Fruit fly (Drosophila melanogaster) whole organism, prepupa: ENCODE measurements around the gene CG46059.

Experiments used
- Blimp-1 ChIP-seq: fragments of 200-800 bp; sonication (Bioruptor generic); optimal IDR thresholded peaks from 3 replicates; lab custom pipeline; 2017; ENCODE audit warnings: missing biosample characterization, missing genetic modification characterization, mild to moderate bottlenecking, moderate library complexity, missing genetic modification reagents
- CG10631 ChIP-seq: fragments of 200-800 bp; sonication (Bioruptor generic); optimal IDR thresholded peaks from 2 replicates; lab custom pipeline; 2016; ENCODE audit warnings: missing biosample characterization, missing genetic modification characterization
- CG10669 ChIP-seq: fragments of 200-800 bp; sonication (Bioruptor generic); optimal IDR thresholded peaks from 3 replicates; lab custom pipeline; 2018; ENCODE audit warnings: missing biosample characterization, mild to moderate bottlenecking, missing genetic modification characterization, moderate library complexity
- CG11294 ChIP-seq: fragments of 200-800 bp; sonication (Bioruptor generic); IDR thresholded peaks from 2 replicates; pipeline ENCODE4 v1.3.6; 2022; ENCODE audit warnings: missing biosample characterization, missing genetic modification characterization
- CG1621 ChIP-seq: fragments of 200-800 bp; sonication (Bioruptor generic); optimal IDR thresholded peaks from 3 replicates; lab custom pipeline; 2018; ENCODE audit warnings: missing biosample characterization, mild to moderate bottlenecking, missing genetic modification characterization
- CG16779 ChIP-seq: fragments of 200-800 bp; sonication (Bioruptor generic); optimal IDR thresholded peaks from 3 replicates; lab custom pipeline; 2017; ENCODE audit warnings: missing biosample characterization, mild to moderate bottlenecking, missing genetic modification characterization
- CG3032 ChIP-seq: fragments of 200-800 bp; optimal IDR thresholded peaks from 2 replicates; lab custom pipeline; 2019; ENCODE audit warnings: missing biosample characterization, mild to moderate bottlenecking, missing genetic modification characterization, moderate library complexity
- CG31627 ChIP-seq: fragments of 200-800 bp; sonication (Bioruptor generic); optimal IDR thresholded peaks from 3 replicates; lab custom pipeline; 2016; ENCODE audit warnings: missing biosample characterization, missing genetic modification characterization
- CG3919 ChIP-seq: fragments of 200-800 bp; sonication (Bioruptor generic); optimal IDR thresholded peaks from 3 replicates; lab custom pipeline; 2016; ENCODE audit warnings: missing biosample characterization, missing genetic modification characterization
- CG4318 ChIP-seq: fragments of 200-800 bp; sonication (Bioruptor generic); optimal IDR thresholded peaks from 3 replicates; lab custom pipeline; 2017; ENCODE audit warnings: missing biosample characterization, mild to moderate bottlenecking, missing genetic modification characterization
- CG6163 ChIP-seq: fragments of 200-800 bp; sonication (Bioruptor generic); IDR thresholded peaks from 3 replicates; pipeline ENCODE4 v1.3.6; 2022; ENCODE audit warnings: missing biosample characterization, missing genetic modification characterization
- CG6276 ChIP-seq: fragments of 200-800 bp; sonication (Bioruptor generic); optimal IDR thresholded peaks from 2 replicates; lab custom pipeline; 2017; ENCODE audit warnings: missing biosample characterization, mild to moderate bottlenecking, missing genetic modification characterization
- CG6792 ChIP-seq: fragments of 200-800 bp; sonication (Bioruptor generic); optimal IDR thresholded peaks from 3 replicates; lab custom pipeline; 2016; ENCODE audit warnings: missing biosample characterization, missing genetic modification characterization
- CG6854 ChIP-seq: fragments of 200-800 bp; sonication (Bioruptor generic); optimal IDR thresholded peaks from 2 replicates; lab custom pipeline; 2017; ENCODE audit warnings: missing biosample characterization, mild to moderate bottlenecking, missing genetic modification characterization
- CG8119 ChIP-seq: fragments of 200-800 bp; sonication (Bioruptor generic); IDR thresholded peaks from 3 replicates; pipeline ENCODE4 v1.3.6; 2022; ENCODE audit warnings: missing biosample characterization, missing genetic modification characterization
- CG8319 ChIP-seq: fragments of 200-800 bp; sonication (Bioruptor generic); optimal IDR thresholded peaks from 3 replicates; lab custom pipeline; 2016; ENCODE audit warnings: missing biosample characterization, missing genetic modification characterization
- CG8632 ChIP-seq: fragments of 200-800 bp; sonication (Bioruptor generic); optimal IDR thresholded peaks from 3 replicates; lab custom pipeline; 2016; ENCODE audit warnings: missing biosample characterization, missing genetic modification characterization
- Eip75B ChIP-seq: fragments of 200-800 bp; sonication (Bioruptor generic); optimal IDR thresholded peaks from 3 replicates; lab custom pipeline; 2016; ENCODE audit warnings: missing biosample characterization, missing genetic modification characterization
- Eip93F ChIP-seq: fragments of 200-800 bp; sonication (Bioruptor generic); optimal IDR thresholded peaks from 2 replicates; lab custom pipeline; 2016; ENCODE audit warnings: missing biosample characterization, mild to moderate bottlenecking, missing genetic modification characterization
- Ets21C ChIP-seq: fragments of 200-800 bp; sonication (Bioruptor generic); optimal IDR thresholded peaks from 3 replicates; lab custom pipeline; 2016; ENCODE audit warnings: missing biosample characterization, missing genetic modification characterization
- Ets96B ChIP-seq: fragments of 200-800 bp; optimal IDR thresholded peaks from 2 replicates; lab custom pipeline; 2019; ENCODE audit warnings: missing biosample characterization, mild to moderate bottlenecking, missing genetic modification characterization, moderate library complexity
- Gug ChIP-seq: fragments of 200-800 bp; sonication (Bioruptor generic); IDR thresholded peaks from 2 replicates; pipeline ENCODE4 v1.3.6; 2022; ENCODE audit warnings: missing biosample characterization, missing genetic modification characterization
- Hr38 ChIP-seq: sonication (Bioruptor generic); optimal IDR thresholded peaks from 2 replicates; lab custom pipeline; 2016; ENCODE audit warnings: missing biosample characterization, missing genetic modification characterization
- Hr39 ChIP-seq: fragments of 200-800 bp; sonication (Bioruptor generic); optimal IDR thresholded peaks from 2 replicates; lab custom pipeline; 2016; ENCODE audit warnings: missing biosample characterization, missing genetic modification characterization
- Met ChIP-seq: fragments of 200-800 bp; sonication (Bioruptor generic); optimal IDR thresholded peaks from 3 replicates; lab custom pipeline; 2016; ENCODE audit warnings: missing biosample characterization, missing genetic modification characterization
- OdsH ChIP-seq: fragments of 200-800 bp; sonication (Bioruptor generic); optimal IDR thresholded peaks from 3 replicates; lab custom pipeline; 2016; ENCODE audit warnings: missing biosample characterization, missing genetic modification characterization
- Smox ChIP-seq: fragments of 200-800 bp; sonication (Bioruptor generic); optimal IDR thresholded peaks from 3 replicates; lab custom pipeline; 2016; ENCODE audit warnings: missing biosample characterization, missing genetic modification characterization
- Sox102F ChIP-seq: fragments of 200-800 bp; sonication (Bioruptor generic); optimal IDR thresholded peaks from 2 replicates; lab custom pipeline; 2016; ENCODE audit warnings: missing biosample characterization, mild to moderate bottlenecking, missing genetic modification characterization
- Sox14 ChIP-seq: fragments of 200-800 bp; sonication (Bioruptor generic); optimal IDR thresholded peaks from 3 replicates; lab custom pipeline; 2016; ENCODE audit warnings: missing biosample characterization, missing genetic modification characterization
- Sox15 ChIP-seq: fragments of 200-800 bp; sonication (Bioruptor generic); optimal IDR thresholded peaks from 3 replicates; lab custom pipeline; 2016; ENCODE audit warnings: missing biosample characterization, missing genetic modification characterization
- acj6 ChIP-seq: fragments of 200-800 bp; sonication (Bioruptor generic); optimal IDR thresholded peaks from 3 replicates; lab custom pipeline; 2016; ENCODE audit warnings: missing biosample characterization, missing genetic modification characterization
- dac ChIP-seq: fragments of 200-800 bp; sonication (Bioruptor generic); optimal IDR thresholded peaks from 2 replicates; lab custom pipeline; 2017; ENCODE audit warnings: missing biosample characterization, mild to moderate bottlenecking, missing genetic modification characterization
- dsx ChIP-seq: fragments of 200-800 bp; optimal IDR thresholded peaks from 3 replicates; lab custom pipeline; 2019; ENCODE audit warnings: missing biosample characterization, mild to moderate bottlenecking, missing genetic modification characterization, moderate library complexity; ENCODE audit not compliant: poor library complexity, severe bottlenecking
- eg ChIP-seq: fragments of 200-800 bp; sonication (Bioruptor generic); IDR thresholded peaks from 3 replicates; pipeline ENCODE4 v1.3.6; 2022; ENCODE audit warnings: missing biosample characterization, missing genetic modification characterization
- esn ChIP-seq: fragments of 200-800 bp; sonication (Bioruptor generic); optimal IDR thresholded peaks from 2 replicates; lab custom pipeline; 2016; ENCODE audit warnings: missing biosample characterization, mild to moderate bottlenecking, missing genetic modification characterization, moderate library complexity
- fd59A ChIP-seq: fragments of 200-800 bp; sonication (Bioruptor generic); optimal IDR thresholded peaks from 2 replicates; lab custom pipeline; 2017; ENCODE audit warnings: missing biosample characterization, mild to moderate bottlenecking, missing genetic modification characterization, missing genetic modification reagents
- fd85E ChIP-seq: fragments of 200-800 bp; sonication (Bioruptor generic); optimal IDR thresholded peaks from 3 replicates; lab custom pipeline; 2016; ENCODE audit warnings: missing biosample characterization, missing genetic modification characterization
- fkh ChIP-seq: fragments of 200-800 bp; sonication (Bioruptor generic); optimal IDR thresholded peaks from 3 replicates; lab custom pipeline; 2017; ENCODE audit warnings: missing biosample characterization, mild to moderate bottlenecking, missing genetic modification characterization, moderate library complexity
- lz ChIP-seq: fragments of 200-800 bp; sonication (Bioruptor generic); optimal IDR thresholded peaks from 3 replicates; lab custom pipeline; 2016; ENCODE audit warnings: missing biosample characterization, missing genetic modification characterization
- net ChIP-seq: fragments of 200-800 bp; sonication (Bioruptor generic); optimal IDR thresholded peaks from 3 replicates; lab custom pipeline; 2016; ENCODE audit warnings: missing biosample characterization, missing genetic modification characterization
- pdm3 ChIP-seq: fragments of 200-800 bp; sonication (Bioruptor generic); optimal IDR thresholded peaks from 3 replicates; lab custom pipeline; 2016; ENCODE audit warnings: missing biosample characterization, missing genetic modification characterization
- salr ChIP-seq, 2 experiments: fragments of 200-800 bp; sonication (Bioruptor generic); optimal IDR thresholded peaks; 3 replicates each; lab custom pipeline; 2016 to 2018; ENCODE audit warnings: missing biosample characterization in 2 of 2, missing genetic modification characterization in 2 of 2, mild to moderate bottlenecking in 1 of 2
- spab ChIP-seq: fragments of 200-800 bp; sonication (Bioruptor generic); optimal IDR thresholded peaks from 2 replicates; lab custom pipeline; 2017; ENCODE audit warnings: missing biosample characterization, mild to moderate bottlenecking, missing genetic modification characterization, missing genetic modification reagents
- ss ChIP-seq, 2 experiments: fragments of 200-800 bp; sonication (Bioruptor generic); optimal IDR thresholded peaks; 2 replicates in 1 of 2; 3 replicates in 1 of 2; lab custom pipeline; 2017 to 2018; ENCODE audit warnings: mild to moderate bottlenecking in 2 of 2, missing biosample characterization in 2 of 2, missing genetic modification characterization in 2 of 2, moderate library complexity in 1 of 2
- svp ChIP-seq: fragments of 200-800 bp; sonication (Bioruptor generic); peaks from one replicate; lab custom pipeline; 2016; ENCODE audit warnings: missing biosample characterization, missing genetic modification characterization
- topi ChIP-seq: fragments of 200-800 bp; sonication (Bioruptor generic); optimal IDR thresholded peaks from 3 replicates; lab custom pipeline; 2016; ENCODE audit warnings: missing biosample characterization, missing genetic modification characterization
- vri ChIP-seq: fragments of 200-800 bp; sonication (Bioruptor generic); optimal IDR thresholded peaks from 3 replicates; lab custom pipeline; 2016; ENCODE audit warnings: missing biosample characterization, mild to moderate bottlenecking, missing genetic modification characterization

The CG46059 gene

DNA sequence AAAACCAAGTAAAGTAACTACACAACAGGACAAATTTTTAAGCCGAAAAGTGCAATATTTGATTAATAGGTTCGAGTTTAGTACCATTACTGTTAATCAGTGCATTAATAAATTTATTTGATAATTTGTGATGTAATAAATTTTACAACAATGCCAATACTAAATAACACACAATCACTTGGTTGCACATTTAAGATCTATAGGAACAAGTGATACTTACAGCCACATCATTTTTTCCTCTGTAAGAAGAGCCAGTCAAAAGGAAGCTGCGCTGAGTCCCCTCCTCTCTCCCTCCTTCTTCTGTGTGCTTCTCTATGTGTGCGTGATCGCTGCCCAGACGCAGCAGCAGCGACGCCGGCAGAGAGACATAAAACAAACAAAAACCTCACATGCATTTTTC lies 46.9 kb downstream of the CG46059 start (continued):
- TF ChIP-seq svp (GFP tag; lab: Kevin White, UChicago), result peak; percentile 97
- peak; percentile 93 for TF ChIP-seq Hr39 (GFP tag; lab: Kevin White, UChicago)
- peak; percentile 97 for TF ChIP-seq Ets96B (tag; lab: Kevin White, UChicago)
- peak; percentile 93 for TF ChIP-seq CG6792
- peak; percentile 67 for TF ChIP-seq Blimp-1 (GFP tag; lab: Kevin White, UChicago)
- peak; percentile 89 for TF ChIP-seq Ets21C (GFP tag; lab: Kevin White, UChicago)
- TF ChIP-seq dac (GFP tag; lab: Kevin White, UChicago), result peak; percentile 51
- peak; percentile 49; the same call in 2 of the 3 replicates for TF ChIP-seq eg (GFP tag; lab: Robert Waterston, UW)

DNA sequence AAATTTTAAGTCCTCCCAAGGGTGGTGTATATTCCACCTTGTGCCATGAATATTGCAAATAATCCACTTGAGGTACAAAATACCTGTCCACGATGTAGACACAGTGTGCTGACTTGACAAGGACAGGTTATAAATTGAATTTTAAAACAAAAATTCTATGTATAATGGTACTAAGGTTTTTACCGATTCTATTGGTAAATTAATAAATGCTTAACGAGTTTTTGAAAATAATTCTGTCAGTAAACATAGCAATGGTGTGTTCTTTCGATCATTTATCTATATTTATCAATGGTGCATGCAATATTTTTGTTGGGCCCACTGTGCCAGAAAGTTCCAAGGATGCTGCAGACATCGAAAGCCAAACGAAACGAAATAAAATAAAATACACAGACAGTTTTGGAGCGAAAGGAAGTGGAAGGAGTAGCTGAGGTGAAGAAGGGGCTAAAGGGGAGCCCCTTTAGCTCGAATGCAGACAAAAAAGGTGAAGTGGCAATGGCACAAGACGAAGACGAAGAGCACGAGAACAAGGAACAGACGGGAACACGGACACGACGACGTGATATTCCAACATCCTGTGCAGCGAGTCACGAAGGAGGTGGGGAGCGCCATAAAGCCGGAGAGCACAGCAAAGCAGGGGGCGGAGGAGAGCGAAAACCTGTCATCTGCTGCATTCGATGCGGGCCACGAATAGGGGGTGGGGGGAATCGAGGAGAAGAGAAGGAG lies 47.5 kb downstream of the CG46059 start:
- TF ChIP-seq pdm3 (GFP tag; lab: Kevin White, UChicago), result peak; percentile 85
- peak; percentile 91 for TF ChIP-seq Met (GFP tag; lab: Kevin White, UChicago)
- peak; percentile 80 for TF ChIP-seq Ets21C (GFP tag; lab: Kevin White, UChicago)
- TF ChIP-seq CG6276, result no peak
- peak; percentile 88 for TF ChIP-seq CG31627 (GFP tag; lab: Kevin White, UChicago)
- no peak for TF ChIP-seq Gug (GFP tag; lab: Robert Waterston, UW)
- TF ChIP-seq fd59A (GFP tag; lab: Kevin White, UChicago), result peak; percentile 74
- peak; percentile 92 for TF ChIP-seq svp (GFP tag; lab: Kevin White, UChicago)
- TF ChIP-seq dsx (GFP tag; lab: Kevin White, UChicago), result peak; percentile 76
- TF ChIP-seq CG6854 (GFP tag; lab: Kevin White, UChicago), result no peak
- TF ChIP-seq CG6792, result peak; percentile 75
- TF ChIP-seq eg (GFP tag; lab: Robert Waterston, UW), result no peak
- peak; percentile 55 for TF ChIP-seq CG8319 (GFP tag; lab: Kevin White, UChicago)
- no peak for TF ChIP-seq Hr38 (GFP tag; lab: Kevin White, UChicago)
- peak; percentile 85 for TF ChIP-seq CG3919 (GFP tag; lab: Kevin White, UChicago)
- peak; percentile 88 for TF ChIP-seq Smox (GFP tag; lab: Kevin White, UChicago)
- TF ChIP-seq CG8632 (GFP tag; lab: Kevin White, UChicago), result peak; percentile 85
- TF ChIP-seq Blimp-1 (GFP tag; lab: Kevin White, UChicago), result no peak
- TF ChIP-seq CG16779 (tag; lab: Kevin White, UChicago), result peak; percentile 71
- TF ChIP-seq Eip93F (GFP tag; lab: Kevin White, UChicago), result peak; percentile 50
- TF ChIP-seq dac (GFP tag; lab: Kevin White, UChicago), result no peak
- TF ChIP-seq spab (GFP tag; lab: Kevin White, UChicago), result peak; percentile 74
- TF ChIP-seq ss (GFP tag; optimal IDR thresholded peaks at IDR 0.05; lab: Kevin White, UChicago), result peak; percentile 32 to 57
- TF ChIP-seq Hr39 (GFP tag; lab: Kevin White, UChicago), result peak; percentile 83
- peak; percentile 90 for TF ChIP-seq topi (GFP tag; lab: Kevin White, UChicago)
- peak; percentile 12 for TF ChIP-seq fd85E (GFP tag; lab: Kevin White, UChicago)
- peak; percentile 87 for TF ChIP-seq lz (GFP tag; lab: Kevin White, UChicago)
- peak; percentile 85 for TF ChIP-seq CG10631
- peak; percentile 64 for TF ChIP-seq net (GFP tag; lab: Kevin White, UChicago)
- TF ChIP-seq OdsH, result peak; percentile 83
- peak; percentile 81 for TF ChIP-seq Eip75B
- TF ChIP-seq Sox15, result peak; percentile 65
- peak; percentile 58; the same call in 2 of the 3 replicates for TF ChIP-seq CG8119 (GFP tag; lab: Robert Waterston, UW)
- TF ChIP-seq CG6163 (GFP tag; lab: Robert Waterston, UW), result peak; percentile 72
- TF ChIP-seq CG10669 (GFP tag; lab: Kevin White, UChicago), result peak; percentile 87
- peak; percentile 46 for TF ChIP-seq CG4318
- TF ChIP-seq acj6, result peak; percentile 82
- peak; percentile 62 to 84 for TF ChIP-seq salr (GFP tag; optimal IDR thresholded peaks at IDR 0.05; lab: Kevin White, UChicago)
- no peak for TF ChIP-seq fkh
- peak; percentile 94 for TF ChIP-seq Ets96B (tag; lab: Kevin White, UChicago)
- TF ChIP-seq Sox102F (GFP tag; lab: Kevin White, UChicago), result peak; percentile 90
- TF ChIP-seq CG1621 (tag; lab: Kevin White, UChicago), result peak; percentile 80
- peak; percentile 91 for TF ChIP-seq esn (GFP tag; lab: Kevin White, UChicago)
- no peak for TF ChIP-seq CG11294 (GFP tag; lab: Robert Waterston, UW)
- TF ChIP-seq vri, result peak; percentile 81
- peak; percentile 83 for TF ChIP-seq CG3032
- TF ChIP-seq Sox14 (GFP tag; lab: Kevin White, UChicago), result peak; percentile 85
